Worm (Caenorhabditis elegans) whole organism, L4/young adult: Measurements from ENCODE around the gene F13H8.6.

Source experiments
- W03F9.2 ChIP-seq: fragments of 150-350 bp; optimal IDR thresholded peaks from 2 replicates; lab custom pipeline; 2014; ENCODE audit warnings: missing biosample characterization, missing genetic modification characterization
- dao-5 ChIP-seq: sonication (generic microtip); optimal IDR thresholded peaks from 2 replicates; lab custom pipeline; 2016; ENCODE audit warnings: missing genotype, missing genetic modification characterization, moderate library complexity, missing compliant biosample characterization
- him-1 ChIP-seq: sonication (generic microtip); optimal IDR thresholded peaks from 2 replicates; lab custom pipeline; 2016; ENCODE audit warnings: missing genotype, missing genetic modification reagents, missing genetic modification characterization, missing compliant biosample characterization

DNA sequence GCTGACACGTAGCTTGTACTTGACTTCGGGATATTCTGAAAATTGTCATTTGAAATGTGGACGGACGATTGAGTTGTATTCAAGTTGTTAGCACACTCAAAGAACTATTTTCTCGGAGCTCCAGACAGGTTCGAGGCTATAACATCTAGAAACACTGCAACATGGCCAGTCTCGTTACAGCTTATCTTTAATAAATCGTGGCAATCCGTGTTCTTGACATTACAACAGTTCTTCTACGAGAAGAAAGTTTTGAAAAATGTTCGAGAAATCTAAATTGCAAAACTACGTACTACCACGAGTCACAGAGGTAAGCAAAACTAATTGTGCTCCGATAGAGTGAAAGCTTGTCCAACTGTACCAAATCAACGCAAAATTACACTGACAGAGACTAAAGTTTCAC, 35.3 kb upstream of the F13H8.6 start:
- TF ChIP-seq dao-5 (tag; lab: Kevin White, UChicago) (no peak), him-1 (tag; lab: Kevin White, UChicago) (no peak), W03F9.2 (tag; lab: Kevin White, UChicago) (no peak)
